Worm (Caenorhabditis elegans): ENCODE results near the gene Y12A6A.1.

DNA sequence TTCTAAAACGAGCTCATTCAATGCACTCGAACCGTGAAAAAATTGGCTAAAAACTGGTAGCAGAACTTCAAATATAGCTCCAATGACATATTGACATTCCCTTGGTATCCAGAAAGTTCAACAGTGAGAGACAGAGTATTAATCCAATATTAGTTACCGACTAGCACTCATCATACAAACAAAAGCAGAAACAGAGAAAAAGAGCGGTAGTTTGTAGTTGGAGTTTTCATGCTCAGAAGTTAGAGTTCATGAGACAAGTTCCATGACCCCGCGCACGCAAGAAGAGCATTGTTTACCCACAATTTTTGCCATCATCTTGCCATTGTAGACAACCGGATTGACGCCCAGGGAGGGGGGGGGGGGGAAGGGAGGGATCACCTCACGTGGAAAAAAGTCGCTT is 32.7 kb upstream of the Y12A6A.1 start:
- TF ChIP-seq hlh-17 (GFP tag; optimal IDR thresholded peaks at IDR 0.05; ENCODE audit: borderline replicate concordance) (no peak), elt-2 (tag; optimal IDR thresholded peaks at IDR 0.05) (no peak), unc-130 (tag; optimal IDR thresholded peaks at IDR 0.05) (no peak), nhr-237 (tag; optimal IDR thresholded peaks at IDR 0.05) (no peak), lin-39 (tag; optimal IDR thresholded peaks at IDR 0.05) (no peak), unc-62 (GFP tag; optimal IDR thresholded peaks at IDR 0.05) (no peak), aha-1 (tag; optimal IDR thresholded peaks at IDR 0.05) (no peak), snpc-4 (tag; optimal IDR thresholded peaks at IDR 0.05) (no peak), ceh-8 (GFP tag; optimal IDR thresholded peaks at IDR 0.05) (no peak), alr-1 (tag; optimal IDR thresholded peaks at IDR 0.05; ENCODE audit: borderline replicate concordance) (no peak), dpl-1 (GFP tag; optimal IDR thresholded peaks at IDR 0.05) (no peak)
